Worm (Caenorhabditis elegans): ENCODE measurements around the gene mrck-1.

mrck-1 gene

ce11 chrV:6246454-6246981 lies 20.6 kb downstream of the mrck-1 start, which contains the start of gene dmd-7:
Gene dmd-7 (plus strand): TSS chrV:6246931.
- TF ChIP-seq sma-9 (GFP tag; optimal IDR thresholded peaks at IDR 0.05) = peak; percentile 100
- peak; percentile 96 for TF ChIP-seq sma-9 (tag; optimal IDR thresholded peaks at IDR 0.05)
- peak; percentile 52 for TF ChIP-seq ceh-16 (tag; optimal IDR thresholded peaks at IDR 0.05)
- TF ChIP-seq snpc-4 (tag; optimal IDR thresholded peaks at IDR 0.05) = peak; percentile 14
- no peak for TF ChIP-seq nhr-11 (tag; optimal IDR thresholded peaks at IDR 0.05)
- no peak for TF ChIP-seq unc-62 (GFP tag; optimal IDR thresholded peaks at IDR 0.05)
- TF ChIP-seq nhr-77 (tag; optimal IDR thresholded peaks at IDR 0.05) = no peak
- peak; percentile 96 for TF ChIP-seq F13H6.1 (tag; optimal IDR thresholded peaks at IDR 0.05)
- peak; percentile 78 for TF ChIP-seq nhr-6 (tag; optimal IDR thresholded peaks at IDR 0.05)
- TF ChIP-seq unc-39 (tag; optimal IDR thresholded peaks at IDR 0.05) = no peak
- TF ChIP-seq lin-11 (tag; optimal IDR thresholded peaks at IDR 0.05) = peak; percentile 51
- TF ChIP-seq fos-1 (tag; optimal IDR thresholded peaks at IDR 0.05) = peak; percentile 69
- TF ChIP-seq nhr-237 (tag; optimal IDR thresholded peaks at IDR 0.05) = no peak
- peak; percentile 92 for TF ChIP-seq nhr-25 (tag; optimal IDR thresholded peaks at IDR 0.05)
- peak; percentile 87 for TF ChIP-seq sem-4 (tag; optimal IDR thresholded peaks at IDR 0.05)
- no peak for TF ChIP-seq ztf-1 (GFP tag; conservative IDR thresholded peaks at IDR 0.05)
- no peak for TF ChIP-seq skn-1 (tag; optimal IDR thresholded peaks at IDR 0.05)
- TF ChIP-seq ama-1 (optimal IDR thresholded peaks at IDR 0.05) = no peak
- no peak for TF ChIP-seq aly-2 (tag; optimal IDR thresholded peaks at IDR 0.05)
- TF ChIP-seq ztf-4 (tag; optimal IDR thresholded peaks at IDR 0.05) = peak; percentile 65
- peak; percentile 76 to 85 for TF ChIP-seq mdl-1 (tag; optimal IDR thresholded peaks at IDR 0.05)
- peak; percentile 49 for TF ChIP-seq unc-55 (GFP tag; optimal IDR thresholded peaks at IDR 0.05)
- TF ChIP-seq peb-1 (tag; optimal IDR thresholded peaks at IDR 0.05) = no peak
- TF ChIP-seq mab-5 (tag; optimal IDR thresholded peaks at IDR 0.05) = peak; percentile 78
- no peak for TF ChIP-seq ZK546.5 (tag; optimal IDR thresholded peaks at IDR 0.05)
- no peak for TF ChIP-seq mbf-1 (tag; optimal IDR thresholded peaks at IDR 0.05)
- TF ChIP-seq dmd-4 (tag; optimal IDR thresholded peaks at IDR 0.05) = no peak
- peak; percentile 57 for TF ChIP-seq gmeb-1 (tag; optimal IDR thresholded peaks at IDR 0.05)
- TF ChIP-seq ztf-11 (tag; optimal IDR thresholded peaks at IDR 0.05) = no peak
- peak; percentile 97 for TF ChIP-seq sma-3 (GFP tag; optimal IDR thresholded peaks at IDR 0.05)
- TF ChIP-seq elt-1 (tag; optimal IDR thresholded peaks at IDR 0.05) = no peak
- peak; percentile 59 for TF ChIP-seq zag-1 (tag; optimal IDR thresholded peaks at IDR 0.05)
- peak; percentile 82 for TF ChIP-seq Y55F3AM.14 (GFP tag; optimal IDR thresholded peaks at IDR 0.05)
- no peak for TF ChIP-seq ceh-82 (tag; optimal IDR thresholded peaks at IDR 0.05)
- TF ChIP-seq nhr-21 (tag; optimal IDR thresholded peaks at IDR 0.05) = peak; percentile 97
- no peak for TF ChIP-seq nhr-23 (tag; optimal IDR thresholded peaks at IDR 0.05)
- peak; percentile 70 for TF ChIP-seq C34F6.9 (tag; optimal IDR thresholded peaks at IDR 0.05)
- peak; percentile 89 for TF ChIP-seq crh-2 (tag; optimal IDR thresholded peaks at IDR 0.05)
- peak; percentile 92 for TF ChIP-seq nhr-129 (tag; optimal IDR thresholded peaks at IDR 0.05)
- TF ChIP-seq nhr-12 (tag; optimal IDR thresholded peaks at IDR 0.05) = no peak
- TF ChIP-seq egl-27 (tag; optimal IDR thresholded peaks at IDR 0.05) = peak; percentile 94
- no peak for TF ChIP-seq elt-3 (tag; optimal IDR thresholded peaks at IDR 0.05)
- peak; percentile 50 to 82 for TF ChIP-seq lsy-2 (tag; optimal IDR thresholded peaks at IDR 0.05)
- TF ChIP-seq R02D3.7 (tag; optimal IDR thresholded peaks at IDR 0.05) = no peak
- peak; percentile 90 for TF ChIP-seq blmp-1 (tag; optimal IDR thresholded peaks at IDR 0.05; ENCODE audit: insufficient read depth)
- TF ChIP-seq lin-39 (tag; optimal IDR thresholded peaks at IDR 0.05) = no peak
- TF ChIP-seq nhr-10 (tag; optimal IDR thresholded peaks at IDR 0.05) = peak; percentile 3
- peak; percentile 69 for TF ChIP-seq lin-13 (GFP tag; optimal IDR thresholded peaks at IDR 0.05)
- no peak for TF ChIP-seq alr-1 (tag; optimal IDR thresholded peaks at IDR 0.05)

Data from whole organism, L2 larva.